Fruit fly (Drosophila melanogaster): Measurements from ENCODE around the gene FER.

- TF ChIP-seq ovo (GFP tag; optimal IDR thresholded peaks at IDR 0.05): no peak
- TF ChIP-seq Clk (GFP tag; optimal IDR thresholded peaks at IDR 0.05): no peak
- TF ChIP-seq pad (GFP tag; optimal IDR thresholded peaks at IDR 0.05): no peak
Measured at dm6 chr3R:9355195-9355594, 39.2 kb downstream of the FER start, which contains the start of gene CG43675.

All from whole organism, adult.